Worm (Caenorhabditis elegans): ENCODE data around the gene ceh-40.
"Not testable (repeated sequence)": the region's sequence is repeated elsewhere in the genome, so short reads cannot be mapped to it uniquely, and the experiment has no call there.

Gene ceh-40

DNA sequence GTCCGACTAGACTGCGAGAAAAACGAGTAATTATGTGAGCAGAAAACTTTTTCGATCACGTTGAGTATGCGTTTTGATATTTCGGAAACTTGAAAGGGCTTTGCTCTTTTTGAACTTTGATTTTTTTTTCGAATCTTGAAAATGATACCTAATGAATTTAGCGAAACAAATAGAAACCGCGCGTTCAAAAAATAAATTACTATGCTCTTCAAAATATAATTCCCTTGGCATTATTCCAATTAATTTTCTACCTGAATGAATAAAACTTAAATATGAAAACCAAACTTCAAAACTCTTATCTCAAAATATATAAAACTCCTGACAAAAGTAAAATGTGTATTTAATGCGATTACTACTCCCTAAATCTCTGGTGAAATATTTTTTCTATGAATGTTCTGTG, 5.3 kb downstream of the ceh-40 start, which contains the start of gene xtr-2:
xtr-2 (plus strand) TSS at position 301 of the 400 bp plus-strand sequence.
- TF ChIP-seq sma-9 (GFP tag; optimal IDR thresholded peaks at IDR 0.05), result no peak
- no peak for TF ChIP-seq sma-9 (tag; optimal IDR thresholded peaks at IDR 0.05)
- no peak for TF ChIP-seq nhr-23 (tag; optimal IDR thresholded peaks at IDR 0.05)
- TF ChIP-seq nhr-25 (tag; optimal IDR thresholded peaks at IDR 0.05), result no peak
- TF ChIP-seq nhr-237 (tag; optimal IDR thresholded peaks at IDR 0.05), result no peak
- TF ChIP-seq dmd-4 (tag; optimal IDR thresholded peaks at IDR 0.05), result no peak
- TF ChIP-seq unc-55 (GFP tag; optimal IDR thresholded peaks at IDR 0.05), result no peak

DNA sequence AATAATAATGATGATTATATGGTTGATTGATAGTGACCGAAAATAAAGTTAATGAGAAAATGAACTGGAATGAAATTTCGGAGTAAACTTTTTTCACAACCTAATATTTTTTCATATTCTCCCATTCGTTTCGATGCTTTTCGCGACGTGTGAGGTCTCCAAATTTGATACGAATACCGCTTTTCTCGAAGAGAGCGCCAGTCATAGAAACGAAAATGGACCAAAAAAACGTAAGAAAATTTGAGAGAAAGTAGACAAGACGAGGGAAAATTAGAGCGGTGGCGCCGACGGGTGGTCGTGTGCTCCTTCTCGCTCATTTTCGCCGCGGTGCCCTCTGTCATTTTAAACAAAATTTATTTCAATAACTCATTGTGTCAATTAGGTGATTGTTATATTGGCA, 6.2 kb downstream of the ceh-40 start:
- TF ChIP-seq Y55F3AM.14 (GFP tag; optimal IDR thresholded peaks at IDR 0.05), result no peak
- TF ChIP-seq mab-5 (tag; optimal IDR thresholded peaks at IDR 0.05), result no peak
- no peak for TF ChIP-seq ceh-82 (tag; optimal IDR thresholded peaks at IDR 0.05)
- no peak for TF ChIP-seq nhr-23 (tag; optimal IDR thresholded peaks at IDR 0.05)
- no peak for TF ChIP-seq unc-62 (GFP tag; optimal IDR thresholded peaks at IDR 0.05)

DNA sequence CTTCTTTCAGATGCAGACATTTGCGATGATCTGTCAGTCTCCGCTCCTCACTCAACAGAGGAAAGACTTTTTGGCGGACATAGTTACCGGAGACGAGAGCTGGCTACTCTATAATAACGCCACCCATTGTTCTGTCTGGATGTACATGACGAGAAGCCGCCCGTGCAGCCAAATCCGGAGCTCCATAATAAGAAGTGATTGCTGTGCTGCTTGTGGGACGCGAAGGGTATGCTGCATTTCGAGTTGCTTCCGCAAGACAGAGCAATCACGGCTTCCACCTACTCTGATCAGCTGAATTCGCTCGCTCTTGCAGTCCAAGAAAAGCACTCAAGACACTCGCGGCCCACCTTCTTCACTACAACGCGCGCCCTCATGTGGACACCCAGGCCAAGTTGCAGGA, 6.8 kb downstream of the ceh-40 start:
- TF ChIP-seq alr-1 (tag; optimal IDR thresholded peaks at IDR 0.05), result no peak
- no peak for TF ChIP-seq nhr-25 (tag; optimal IDR thresholded peaks at IDR 0.05)
- TF ChIP-seq mbf-1 (tag; optimal IDR thresholded peaks at IDR 0.05), result no peak
- no peak for TF ChIP-seq peb-1 (tag; optimal IDR thresholded peaks at IDR 0.05)
- TF ChIP-seq unc-55 (GFP tag; optimal IDR thresholded peaks at IDR 0.05), result no peak
- TF ChIP-seq ceh-82 (tag; optimal IDR thresholded peaks at IDR 0.05), result no peak
- no peak for TF ChIP-seq nhr-6 (tag; optimal IDR thresholded peaks at IDR 0.05)
- no peak for TF ChIP-seq C34F6.9 (tag; optimal IDR thresholded peaks at IDR 0.05)
- no peak for TF ChIP-seq lin-39 (tag; optimal IDR thresholded peaks at IDR 0.05)
- no peak for TF ChIP-seq blmp-1 (tag; optimal IDR thresholded peaks at IDR 0.05; ENCODE audit: insufficient read depth)
- TF ChIP-seq aly-2 (tag; optimal IDR thresholded peaks at IDR 0.05), result no peak
- TF ChIP-seq ztf-11 (tag; optimal IDR thresholded peaks at IDR 0.05), result no peak
- no peak for TF ChIP-seq sem-4 (tag; optimal IDR thresholded peaks at IDR 0.05)

DNA sequence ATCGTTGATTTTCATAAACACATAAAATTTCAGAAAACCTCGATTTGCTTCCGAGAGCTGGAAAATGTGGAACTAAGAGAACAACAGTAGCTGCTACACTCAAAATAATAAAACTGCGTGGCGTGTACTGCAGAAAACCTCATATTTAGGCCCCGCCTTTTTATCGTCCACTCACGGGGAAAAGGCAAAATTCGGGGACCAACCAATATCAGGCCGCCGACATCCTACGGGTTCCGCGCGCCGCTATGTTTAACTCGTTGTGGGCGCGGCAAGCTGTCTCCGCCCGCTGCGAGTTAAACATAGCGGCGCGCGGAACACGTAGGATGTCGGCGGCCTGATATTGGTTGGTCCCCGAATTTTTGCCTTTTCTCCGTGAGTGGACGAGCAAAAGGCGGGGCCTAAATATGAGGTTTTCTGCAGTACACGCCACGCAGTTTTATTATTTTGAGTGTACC, 12.5 kb downstream of the ceh-40 start, which contains the start of gene F17A2.16:
F17A2.16 (plus strand) TSS at position 405 of the 455 bp plus-strand sequence.
- not testable (repeated sequence) for TF ChIP-seq alr-1, gmeb-1, nhr-12 (tag; optimal IDR thresholded peaks at IDR 0.05)

DNA sequence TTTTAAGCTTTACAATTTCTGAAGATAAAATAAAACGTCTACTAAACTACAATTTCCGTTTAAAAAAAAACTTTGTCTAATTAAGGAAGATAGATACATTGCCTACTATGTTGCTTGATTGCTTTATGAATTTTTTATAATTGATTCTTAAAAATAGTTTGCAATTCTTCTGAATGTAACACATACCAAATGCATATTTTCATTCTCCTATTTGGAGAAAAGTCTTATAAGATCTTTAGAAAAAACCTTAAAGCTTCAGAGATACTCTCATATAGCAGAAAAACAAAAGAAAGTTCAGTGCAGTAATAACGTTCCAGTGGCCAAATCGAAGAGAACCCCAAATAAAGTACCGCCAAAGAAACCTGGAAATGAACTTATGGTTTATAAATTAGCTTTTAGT, 14.0 kb downstream of the ceh-40 start, which contains the start of gene phf-32:
phf-32 (plus strand) TSS at position 301 of the 400 bp plus-strand sequence.
- TF ChIP-seq alr-1 (tag; optimal IDR thresholded peaks at IDR 0.05) (no peak), dmd-4 (tag; optimal IDR thresholded peaks at IDR 0.05) (no peak)

DNA sequence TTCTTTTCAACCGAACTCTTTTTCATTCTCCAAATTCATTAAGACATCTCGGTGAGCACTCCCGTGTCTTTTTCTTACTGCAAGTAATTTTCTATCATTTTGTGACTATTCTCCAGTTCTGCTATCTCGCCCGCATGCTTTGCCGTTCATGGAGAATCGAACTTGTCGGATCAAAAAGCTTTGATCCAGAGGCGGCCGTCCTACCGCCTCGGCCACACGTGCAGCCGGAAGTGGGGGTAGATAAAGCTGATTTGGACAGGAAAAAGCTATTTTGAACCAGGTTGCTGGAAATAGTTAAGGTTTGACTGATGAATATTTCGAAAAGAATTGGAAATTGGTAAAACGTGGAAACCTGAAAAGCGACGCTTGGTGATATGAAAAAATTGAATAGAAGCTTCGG, 16.3 kb downstream of the ceh-40 start:
- TF ChIP-seq gmeb-1 (tag; optimal IDR thresholded peaks at IDR 0.05) (no peak), dmd-4 (tag; optimal IDR thresholded peaks at IDR 0.05) (no peak), ZK546.5 (tag; optimal IDR thresholded peaks at IDR 0.05) (no peak)

DNA sequence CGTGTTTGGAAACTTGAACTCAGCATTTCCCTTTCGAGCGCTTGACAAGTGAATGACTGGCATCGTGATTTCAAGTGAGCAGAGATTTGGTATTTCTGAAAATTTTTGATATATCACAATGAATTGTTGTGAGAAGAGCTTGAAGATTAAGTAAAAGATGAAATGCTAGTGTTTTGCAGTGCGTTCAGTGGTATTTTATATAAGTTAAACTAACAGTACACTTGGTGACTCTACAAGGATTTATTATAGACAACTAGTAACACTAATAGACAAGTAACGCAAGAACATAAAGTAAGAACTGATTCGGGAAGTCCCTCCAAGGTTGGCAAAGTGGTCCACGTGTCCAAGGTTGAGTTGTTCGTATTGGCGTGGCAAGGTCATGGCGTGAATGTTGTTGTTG, 17.8 kb downstream of the ceh-40 start, which contains the start of gene dot-1.3:
dot-1.3 (minus strand) TSS at position 101 of the 400 bp plus-strand sequence.
- not testable (repeated sequence) for TF ChIP-seq nhr-129, lin-11, nhr-25 (tag; optimal IDR thresholded peaks at IDR 0.05)

DNA sequence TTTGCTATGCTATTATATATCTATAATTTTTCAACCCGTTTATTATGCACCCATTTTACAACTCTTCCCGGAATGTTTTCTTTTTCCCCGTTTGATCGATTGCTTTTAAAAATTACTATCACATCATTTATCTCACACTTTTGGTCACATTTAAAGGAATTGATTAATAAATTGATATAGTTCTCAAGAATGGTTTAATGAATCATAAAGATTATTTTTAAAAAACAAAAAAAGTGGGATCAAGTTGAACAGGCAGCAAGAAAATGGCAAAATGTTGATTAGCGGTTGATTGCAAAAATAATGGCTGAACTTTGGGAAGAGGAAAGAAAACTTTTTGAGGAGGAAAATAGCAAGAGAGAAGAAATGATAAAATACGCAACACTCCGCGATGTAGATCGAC, 20.7 kb downstream of the ceh-40 start, which contains the start of gene W06D11.5:
W06D11.5 (plus strand) TSS at position 301 of the 400 bp plus-strand sequence.
- no peak for TF ChIP-seq Y55F3AM.14 (GFP tag; optimal IDR thresholded peaks at IDR 0.05)
- TF ChIP-seq nhr-11 (tag; optimal IDR thresholded peaks at IDR 0.05), result no peak
- no peak for TF ChIP-seq skn-1 (tag; optimal IDR thresholded peaks at IDR 0.05)
- TF ChIP-seq sem-4 (tag; optimal IDR thresholded peaks at IDR 0.05), result no peak
- no peak for TF ChIP-seq nhr-10 (tag; optimal IDR thresholded peaks at IDR 0.05)
- TF ChIP-seq nhr-6 (tag; optimal IDR thresholded peaks at IDR 0.05), result no peak
- no peak for TF ChIP-seq zag-1 (tag; optimal IDR thresholded peaks at IDR 0.05)
- no peak for TF ChIP-seq sma-3 (GFP tag; optimal IDR thresholded peaks at IDR 0.05)
- no peak for TF ChIP-seq elt-3 (tag; optimal IDR thresholded peaks at IDR 0.05)
- no peak for TF ChIP-seq peb-1 (tag; optimal IDR thresholded peaks at IDR 0.05)
- TF ChIP-seq unc-62 (GFP tag; optimal IDR thresholded peaks at IDR 0.05), result no peak
